Worm (Caenorhabditis elegans) whole organism, L1 larva: Measurements from ENCODE around the gene C06A8.8.

Source experiments
- C04F5.9 ChIP-seq: sonication (generic microtip); optimal IDR thresholded peaks from 2 replicates; lab custom pipeline; 2016; ENCODE audit warnings: missing genetic modification characterization, missing compliant biosample characterization
- aha-1 ChIP-seq: fragments of 150-350 bp; optimal IDR thresholded peaks from 2 replicates; lab custom pipeline; 2014; ENCODE audit warnings: missing biosample characterization, missing genetic modification characterization
- blmp-1 ChIP-seq: fragments of 150-350 bp; optimal IDR thresholded peaks from 2 replicates; lab custom pipeline; 2014; ENCODE audit warnings: missing biosample characterization, missing genetic modification characterization
- dpl-1 ChIP-seq, 3 experiments: fragments of 150-350 bp in 2 of 3; sonication (generic microtip) in 1 of 3; optimal IDR thresholded peaks; 2 replicates each; lab custom pipeline; 2014 to 2017; ENCODE audit warnings: missing biosample characterization in 3 of 3, missing genetic modification characterization in 3 of 3, missing genetic modification reagents in 3 of 3
- efl-1 ChIP-seq, 4 experiments: fragments of 150-350 bp; optimal IDR thresholded peaks in 3 of 4; peaks in 1 of 4; 1 replicate in 1 of 4; 2 replicates in 3 of 4; lab custom pipeline; 2014; ENCODE audit warnings: missing biosample characterization in 2 of 4, missing genetic modification characterization in 2 of 4, missing genetic modification reagents in 2 of 4
- egl-27 ChIP-seq, 2 experiments: fragments of 150-350 bp in 1 of 2; sonication (generic microtip); optimal IDR thresholded peaks; 3 replicates each; lab custom pipeline; 2017 to 2018; ENCODE audit warnings: missing biosample characterization in 2 of 2, missing genetic modification characterization in 2 of 2, missing genetic modification reagents in 2 of 2
- elt-2 ChIP-seq: sonication (generic microtip); optimal IDR thresholded peaks from 2 replicates; lab custom pipeline; 2016; ENCODE audit warnings: missing genetic modification characterization, mild to moderate bottlenecking, inconsistent platforms, missing compliant biosample characterization, missing genetic modification reagents
- elt-3 ChIP-seq, 6 experiments: fragments of 150-350 bp in 1 of 6; sonication (generic microtip); optimal IDR thresholded peaks; 2 replicates each; lab custom pipeline; 2017 to 2018; ENCODE audit warnings: missing biosample characterization in 6 of 6, missing genetic modification characterization in 6 of 6, inconsistent platforms in 1 of 6
- fkh-10 ChIP-seq: sonication (generic microtip); optimal IDR thresholded peaks from 2 replicates; lab custom pipeline; 2017; ENCODE audit warnings: missing biosample characterization, missing genetic modification reagents, missing genetic modification characterization
- grh-1 ChIP-seq: fragments of 200-800 bp; sonication (Bioruptor generic); IDR thresholded peaks from 2 replicates; pipeline ENCODE4 v1.3.6; 2022; ENCODE audit warnings: missing genetic modification reagents, missing genetic modification characterization, missing compliant biosample characterization
- hlh-4 ChIP-seq: sonication (generic microtip); optimal IDR thresholded peaks from 2 replicates; lab custom pipeline; 2016; ENCODE audit warnings: mild to moderate bottlenecking, missing genetic modification characterization, missing compliant biosample characterization
- hpl-2 ChIP-seq: fragments of 150-350 bp; optimal IDR thresholded peaks from 2 replicates; lab custom pipeline; 2014; ENCODE audit warnings: missing biosample characterization, missing genetic modification reagents, missing genetic modification characterization
- irx-1 ChIP-seq: sonication (generic microtip); optimal IDR thresholded peaks from 2 replicates; lab custom pipeline; 2016; ENCODE audit warnings: missing genetic modification characterization, missing compliant biosample characterization
- jun-1 ChIP-seq: fragments of 150-350 bp; optimal IDR thresholded peaks from 2 replicates; lab custom pipeline; 2014; ENCODE audit warnings: missing biosample characterization, missing genetic modification reagents, missing genetic modification characterization
- lin-14 ChIP-seq: fragments of 200-800 bp; sonication (Bioruptor generic); optimal IDR thresholded peaks from 2 replicates; lab custom pipeline; 2018; ENCODE audit warnings: mild to moderate bottlenecking, missing genetic modification characterization, moderate library complexity, missing compliant biosample characterization
- lin-15B ChIP-seq: fragments of 150-350 bp; sonication (generic microtip); optimal IDR thresholded peaks from 3 replicates; lab custom pipeline; 2014; ENCODE audit warnings: missing biosample characterization, missing genetic modification characterization
- lin-35 ChIP-seq, 2 experiments: fragments of 150-350 bp; optimal IDR thresholded peaks; 2 replicates each; lab custom pipeline; 2014; ENCODE audit warnings: missing biosample characterization in 2 of 2, missing genetic modification characterization in 2 of 2, missing genetic modification reagents in 2 of 2
- lir-3 ChIP-seq: sonication (generic microtip); optimal IDR thresholded peaks from 2 replicates; lab custom pipeline; 2016; ENCODE audit warnings: mild to moderate bottlenecking, missing genetic modification characterization, moderate library complexity, missing compliant biosample characterization; ENCODE audit not compliant: poor library complexity
- lsy-2 ChIP-seq, 2 experiments: fragments of 150-350 bp; optimal IDR thresholded peaks; 2 replicates each; lab custom pipeline; 2014; ENCODE audit warnings: missing biosample characterization in 2 of 2, missing genetic modification characterization in 2 of 2
- mdl-1 ChIP-seq, 2 experiments: fragments of 150-350 bp; optimal IDR thresholded peaks; 2 replicates each; lab custom pipeline; 2014 to 2017; ENCODE audit warnings: missing biosample characterization in 2 of 2, missing genetic modification characterization in 2 of 2, inconsistent platforms in 1 of 2
- mef-2 ChIP-seq: fragments of 150-350 bp; optimal IDR thresholded peaks from 2 replicates; lab custom pipeline; 2014; ENCODE audit warnings: missing biosample characterization, missing genetic modification characterization
- mep-1 ChIP-seq: fragments of 150-350 bp; optimal IDR thresholded peaks from 2 replicates; lab custom pipeline; 2014; ENCODE audit warnings: missing biosample characterization, missing genetic modification characterization
- nhr-11 ChIP-seq: fragments of 150-350 bp; optimal IDR thresholded peaks from 2 replicates; lab custom pipeline; 2014; ENCODE audit warnings: missing biosample characterization, missing genetic modification characterization
- nhr-19 ChIP-seq: fragments of 200-800 bp; sonication (Bioruptor generic); conservative IDR thresholded peaks from 2 replicates; pipeline ENCODE4 v1.3.6; 2022; ENCODE audit warnings: missing genetic modification characterization, missing compliant biosample characterization
- nhr-237 ChIP-seq: fragments of 150-350 bp; optimal IDR thresholded peaks from 2 replicates; lab custom pipeline; 2014; ENCODE audit warnings: missing biosample characterization, missing genetic modification characterization
- nhr-47 ChIP-seq: sonication (generic microtip); optimal IDR thresholded peaks from 2 replicates; lab custom pipeline; 2016; ENCODE audit warnings: mild to moderate bottlenecking, missing genetic modification characterization, moderate library complexity, missing compliant biosample characterization
- nhr-71 ChIP-seq: sonication (generic microtip); optimal IDR thresholded peaks from 2 replicates; lab custom pipeline; 2016; ENCODE audit warnings: mild to moderate bottlenecking, missing genetic modification characterization, moderate library complexity, missing compliant biosample characterization
- nhr-77 ChIP-seq: fragments of 150-350 bp; optimal IDR thresholded peaks from 2 replicates; lab custom pipeline; 2014; ENCODE audit warnings: missing biosample characterization, missing genetic modification characterization
- nhr-84 ChIP-seq: sonication (generic microtip); optimal IDR thresholded peaks from 2 replicates; lab custom pipeline; 2017; ENCODE audit warnings: missing biosample characterization, missing genetic modification characterization
- nhr-85 ChIP-seq: sonication (generic microtip); peaks from one replicate; lab custom pipeline; 2016; ENCODE audit warnings: missing genetic modification characterization, inconsistent platforms, missing compliant biosample characterization
- pax-3 ChIP-seq: fragments of 200-800 bp; sonication (Bioruptor generic); optimal IDR thresholded peaks from 2 replicates; lab custom pipeline; 2018; ENCODE audit warnings: mild to moderate bottlenecking, missing genetic modification characterization, moderate library complexity, missing compliant biosample characterization
- snpc-4 ChIP-seq: fragments of 150-350 bp; optimal IDR thresholded peaks from 2 replicates; lab custom pipeline; 2014; ENCODE audit warnings: missing biosample characterization, missing genetic modification characterization
- snu-23 ChIP-seq: sonication (generic microtip); optimal IDR thresholded peaks from 2 replicates; lab custom pipeline; 2016; ENCODE audit warnings: missing genetic modification characterization, missing compliant biosample characterization
- sox-4 ChIP-seq: sonication (generic microtip); optimal IDR thresholded peaks from 2 replicates; lab custom pipeline; 2016; ENCODE audit warnings: missing genetic modification characterization, missing compliant biosample characterization
- sup-37 ChIP-seq: fragments of 200-800 bp; sonication (Bioruptor generic); optimal IDR thresholded peaks from 2 replicates; lab custom pipeline; 2018; ENCODE audit warnings: mild to moderate bottlenecking, missing genetic modification characterization, missing compliant biosample characterization
- swsn-7 ChIP-seq: sonication (generic microtip); optimal IDR thresholded peaks from 2 replicates; lab custom pipeline; 2016; ENCODE audit warnings: missing genetic modification characterization, missing compliant biosample characterization
- tlp-1 ChIP-seq: fragments of 150-350 bp; optimal IDR thresholded peaks from 2 replicates; lab custom pipeline; 2014; ENCODE audit warnings: missing biosample characterization, missing genetic modification characterization
- unc-130 ChIP-seq: fragments of 150-350 bp; optimal IDR thresholded peaks from 2 replicates; lab custom pipeline; 2017; ENCODE audit warnings: missing biosample characterization, missing genetic modification characterization, inconsistent platforms
- vab-15 ChIP-seq: sonication (generic microtip); optimal IDR thresholded peaks from 2 replicates; lab custom pipeline; 2017; ENCODE audit warnings: missing genotype, mild to moderate bottlenecking, missing genetic modification characterization, missing compliant biosample characterization
- xbp-1 ChIP-seq: sonication (generic microtip); optimal IDR thresholded peaks from 2 replicates; lab custom pipeline; 2016; ENCODE audit warnings: missing genetic modification characterization, missing compliant biosample characterization
- ztf-11 ChIP-seq, 2 experiments: sonication (generic microtip); optimal IDR thresholded peaks; 2 replicates each; lab custom pipeline; 2016 to 2017; ENCODE audit warnings: missing genetic modification characterization in 2 of 2, missing biosample characterization in 1 of 2, missing compliant biosample characterization in 1 of 2

Gene C06A8.8

DNA sequence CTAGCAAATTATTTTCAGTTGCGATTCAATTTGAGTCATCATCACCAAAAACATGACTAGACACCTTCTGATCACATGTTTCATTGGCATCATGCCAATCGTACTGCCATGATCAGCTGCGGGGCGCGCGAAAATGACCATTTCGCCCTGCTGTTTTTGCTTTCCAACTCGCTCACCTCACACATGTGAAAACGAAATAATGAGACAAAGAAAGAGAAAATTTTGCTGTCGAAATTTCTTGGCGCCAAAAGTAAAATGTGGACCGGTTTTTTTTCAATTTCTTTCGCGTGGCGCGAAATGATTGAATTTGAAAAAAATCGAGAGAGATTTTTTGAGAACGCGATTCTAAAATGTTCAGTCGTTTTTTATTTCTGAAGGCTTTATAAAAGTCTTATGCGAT is 35.1 kb upstream of the C06A8.8 start (continued):
- TF ChIP-seq swsn-7 (tag; lab: Kevin White, UChicago): peak; percentile 6
- peak; percentile 98 for TF ChIP-seq nhr-85
- TF ChIP-seq nhr-19: peak; percentile 31
- TF ChIP-seq vab-15: no peak
- peak in 1 of 2 experiments; percentile 16 for TF ChIP-seq lsy-2 (tag; optimal IDR thresholded peaks at IDR 0.05; lab: Kevin White, UChicago)
- TF ChIP-seq elt-3 (tag; optimal IDR thresholded peaks at IDR 0.05; lab: Kevin White, UChicago): peak in 2 of 6 experiments; percentile 23 to 28
- no peak for TF ChIP-seq mef-2 (tag; lab: Kevin White, UChicago)
- peak; percentile 35 to 91 for TF ChIP-seq lin-35 (GFP tag; optimal IDR thresholded peaks at IDR 0.05; lab: Kevin White, UChicago)
- TF ChIP-seq snpc-4: no peak
- no peak for TF ChIP-seq hpl-2 (GFP tag; lab: Kevin White, UChicago)
- no peak for TF ChIP-seq lin-15B (tag; lab: Kevin White, UChicago)
- TF ChIP-seq nhr-11 (tag; lab: Kevin White, UChicago): no peak
- no peak for TF ChIP-seq egl-27 (tag; optimal IDR thresholded peaks at IDR 0.05; lab: Kevin White, UChicago)
- TF ChIP-seq C04F5.9 (tag; lab: Kevin White, UChicago): no peak
- TF ChIP-seq snu-23 (GFP tag; lab: Kevin White, UChicago): peak; percentile 52
- TF ChIP-seq nhr-237 (tag; lab: Kevin White, UChicago): no peak
- no peak for TF ChIP-seq pax-3
- no peak for TF ChIP-seq xbp-1
- TF ChIP-seq hlh-4 (tag; lab: Kevin White, UChicago): no peak
- TF ChIP-seq sup-37 (GFP tag; lab: Kevin White, UChicago): no peak
- peak; percentile 19 for TF ChIP-seq nhr-47 (tag; lab: Kevin White, UChicago)
- no peak for TF ChIP-seq unc-130 (tag; lab: Kevin White, UChicago)
- TF ChIP-seq nhr-71 (tag; lab: Kevin White, UChicago): peak; percentile 74
- no peak for TF ChIP-seq mdl-1 (tag; optimal IDR thresholded peaks at IDR 0.05; lab: Kevin White, UChicago)
- no peak for TF ChIP-seq elt-2 (tag; lab: Kevin White, UChicago)
- peak; percentile 36 for TF ChIP-seq irx-1 (tag; lab: Kevin White, UChicago)
- TF ChIP-seq fkh-10 (GFP tag; lab: Kevin White, UChicago): no peak

DNA sequence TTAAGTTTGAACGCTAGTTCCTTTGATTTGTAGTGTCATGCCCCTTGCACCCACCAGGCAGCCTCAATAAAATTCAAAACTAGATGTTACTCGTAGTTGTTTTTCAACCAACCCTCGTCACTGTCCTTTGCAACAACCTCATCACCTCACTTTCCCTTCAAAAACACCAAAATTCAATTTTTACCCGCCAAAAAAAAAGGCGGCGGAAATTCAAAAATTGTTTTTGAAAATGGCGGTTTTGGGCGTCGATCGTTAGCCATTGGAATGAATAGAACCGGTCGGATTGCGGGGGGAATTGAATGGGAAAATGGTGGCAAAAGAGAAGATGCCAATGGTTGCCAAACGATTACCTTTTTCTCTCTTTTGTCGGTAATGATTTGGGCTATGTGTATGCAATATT is 34.2 kb upstream of the C06A8.8 start:
- TF ChIP-seq efl-1 (optimal IDR thresholded peaks at IDR 0.05; lab: Kevin White, UChicago) (peak in 1 of 2 experiments; percentile 11), efl-1 (GFP tag; optimal IDR thresholded peaks at IDR 0.05 in 1 of 2; lab: Kevin White, UChicago) (peak; percentile 46 to 94), ztf-11 (tag; optimal IDR thresholded peaks at IDR 0.05; lab: Kevin White, UChicago) (no peak), sox-4 (no peak), grh-1 (GFP tag; lab: Robert Waterston, UW) (no peak), blmp-1 (peak; percentile 53), dpl-1 (GFP tag; optimal IDR thresholded peaks at IDR 0.05; lab: Kevin White, UChicago) (peak; percentile 17 to 50 (median 40)), lin-35 (GFP tag; optimal IDR thresholded peaks at IDR 0.05; lab: Kevin White, UChicago) (peak in 1 of 2 experiments; percentile 63), nhr-85 (peak; percentile 18), lin-14 (GFP tag; lab: Kevin White, UChicago) (peak; percentile 17)
- TF ChIP-seq, all 84 proteins: peak for 6

DNA sequence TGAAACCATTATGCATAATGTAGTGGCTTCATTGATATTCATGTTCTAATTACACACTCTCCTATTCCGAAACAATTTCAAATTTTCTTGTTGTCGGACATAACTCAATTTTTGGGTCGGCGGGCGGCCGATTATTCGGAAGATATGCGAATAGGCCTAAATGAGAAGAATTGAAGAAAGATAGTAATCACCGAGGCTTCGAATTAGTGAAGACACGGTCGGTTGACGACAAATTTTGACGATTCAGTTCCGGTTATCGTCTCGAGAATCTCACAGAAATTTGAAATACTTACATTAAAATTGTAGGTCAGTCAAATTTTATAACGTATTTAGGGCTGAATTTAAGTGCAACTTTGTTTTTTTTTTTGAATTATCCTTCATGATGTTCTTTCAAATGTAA is 31.4 kb upstream of the C06A8.8 start:
- no peak for TF ChIP-seq snu-23 (GFP tag; lab: Kevin White, UChicago)
- TF ChIP-seq pax-3: no peak
- no peak for TF ChIP-seq nhr-237 (tag; lab: Kevin White, UChicago)
- no peak for TF ChIP-seq aha-1 (tag; lab: Kevin White, UChicago)
- peak; percentile 1 for TF ChIP-seq tlp-1 (tag; lab: Kevin White, UChicago)
- no peak for TF ChIP-seq elt-3 (tag; optimal IDR thresholded peaks at IDR 0.05; lab: Kevin White, UChicago)
- no peak for TF ChIP-seq lin-35 (GFP tag; optimal IDR thresholded peaks at IDR 0.05; lab: Kevin White, UChicago)
- no peak for TF ChIP-seq swsn-7 (tag; lab: Kevin White, UChicago)
- no peak for TF ChIP-seq lir-3 (tag; lab: Kevin White, UChicago)
- no peak for TF ChIP-seq nhr-84 (tag; lab: Kevin White, UChicago)
- peak; percentile 49 for TF ChIP-seq nhr-85
- TF ChIP-seq sox-4: no peak
- no peak for TF ChIP-seq nhr-77
- no peak for TF ChIP-seq unc-130 (tag; lab: Kevin White, UChicago)
- TF ChIP-seq lin-14 (GFP tag; lab: Kevin White, UChicago): peak; percentile 18
- TF ChIP-seq snpc-4: no peak
- no peak for TF ChIP-seq dpl-1 (GFP tag; optimal IDR thresholded peaks at IDR 0.05; lab: Kevin White, UChicago)
- TF ChIP-seq jun-1 (tag; lab: Kevin White, UChicago): no peak
- peak; percentile 49 for TF ChIP-seq blmp-1
- no peak for TF ChIP-seq mep-1 (tag; lab: Kevin White, UChicago)
